Fruit fly (Drosophila melanogaster) S2 (cell line): ENCODE results near the gene CG10376.

Source experiments
- CG8478 ChIP-seq: fragments of >200 bp; optimal IDR thresholded peaks from 2 replicates; lab custom pipeline; 2018
- CTCF ChIP-seq, 2 experiments: fragments of >200 bp; optimal IDR thresholded peaks; 2 replicates each; lab custom pipeline; 2018

DNA sequence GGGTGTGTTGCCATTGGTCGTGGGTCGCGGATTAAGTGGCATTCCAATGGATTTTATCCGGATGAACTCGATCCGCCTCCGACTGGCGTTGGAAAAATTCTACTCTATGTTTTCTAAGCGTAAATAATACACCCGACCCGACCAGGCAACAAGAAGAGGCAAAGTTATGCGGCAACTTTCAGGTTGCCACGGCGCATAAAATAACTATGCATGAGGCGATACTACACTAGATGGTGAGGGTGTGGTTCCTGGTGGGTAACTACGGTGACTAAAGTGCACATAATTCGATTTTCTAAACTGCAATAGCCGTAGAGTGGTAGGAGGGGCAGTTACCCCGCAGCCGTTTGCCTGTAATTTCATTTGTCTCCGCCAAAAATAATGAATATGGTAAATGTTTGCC, 31.8 kb downstream of the CG10376 start, which contains the start of gene CG43338:
- TF ChIP-seq CG8478 (no peak), CTCF (optimal IDR thresholded peaks at IDR 0.05; lab: Kevin White, UChicago) (no peak)
